Fruit fly (Drosophila melanogaster): ENCODE results near the gene Trs33.

DNA sequence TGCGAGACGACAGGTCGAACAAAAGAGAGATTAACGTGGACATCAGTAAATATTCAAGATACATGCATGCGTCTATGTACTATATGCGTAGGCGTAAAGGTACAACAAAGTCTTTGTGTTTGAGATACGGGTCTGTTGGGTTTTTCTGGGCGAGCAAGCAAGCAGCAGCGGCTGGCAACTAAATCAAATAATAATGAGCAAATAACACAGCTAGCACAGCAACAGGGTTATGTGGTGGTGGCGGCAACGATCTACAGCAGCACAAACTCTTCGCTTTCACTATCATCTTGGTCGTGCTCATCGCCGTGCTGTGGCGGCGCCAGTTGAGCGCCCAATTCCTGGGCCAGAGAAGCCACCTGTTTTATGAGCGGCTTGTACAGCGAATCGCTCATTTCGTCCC lies 3.2 kb upstream of the Trs33 start:
- TF ChIP-seq h (optimal IDR thresholded peaks at IDR 0.05) (no peak), psq (optimal IDR thresholded peaks at IDR 0.05) (no peak)

Data from Kc167 (cell line).